Worm (Caenorhabditis elegans): ENCODE results near the gene T01E8.1.

DNA sequence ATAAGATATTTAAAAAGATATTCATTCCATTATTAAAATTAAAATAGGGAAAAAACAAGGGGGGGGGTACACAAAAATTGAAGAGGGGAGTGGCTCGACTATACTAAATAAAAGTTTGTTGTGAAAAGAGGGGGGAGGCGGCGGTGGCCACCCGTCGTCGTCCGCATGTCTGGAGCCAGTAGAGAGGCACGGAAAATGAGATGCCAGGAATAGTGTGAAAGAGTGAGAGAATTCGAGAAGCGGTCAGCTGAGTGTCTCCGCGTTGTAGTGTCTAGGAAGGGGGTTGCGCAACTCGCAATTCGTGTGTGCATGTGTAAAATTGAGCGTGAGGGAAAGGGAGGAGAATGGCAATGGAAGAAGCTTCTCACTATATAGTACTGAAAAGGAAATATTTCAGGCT is 4.2 kb upstream of the T01E8.1 start:
- TF ChIP-seq elt-4 (tag; optimal IDR thresholded peaks at IDR 0.05) (no peak), fkh-10 (GFP tag; optimal IDR thresholded peaks at IDR 0.05) (no peak), dmd-4 (tag; optimal IDR thresholded peaks at IDR 0.05; ENCODE audit: borderline replicate concordance) (no peak), ceh-9 (tag; optimal IDR thresholded peaks at IDR 0.05) (no peak), ceh-22 (tag; optimal IDR thresholded peaks at IDR 0.05) (no peak), ceh-14 (tag; optimal IDR thresholded peaks at IDR 0.05) (peak; percentile 49)

Measured in whole organism, late embryonic.